Worm (Caenorhabditis elegans) whole organism, young adult: ENCODE measurements around the gene rbm-25.

Experiments
- B0019.2 ChIP-seq: fragments of 200-800 bp; sonication (Bioruptor generic); conservative IDR thresholded peaks from 2 replicates; pipeline ENCODE4 v1.3.6; 2022; ENCODE audit warnings: missing genetic modification reagents, missing genetic modification characterization, missing compliant biosample characterization
- B0336.3 ChIP-seq: fragments of 200-800 bp; sonication (Bioruptor generic); IDR thresholded peaks from 2 replicates; pipeline ENCODE4 v1.3.6; 2022; ENCODE audit warnings: missing genetic modification characterization, missing compliant biosample characterization
- D2030.7 ChIP-seq: fragments of 200-800 bp; sonication (Bioruptor generic); IDR thresholded peaks from 2 replicates; pipeline ENCODE4 v1.3.6; 2022; ENCODE audit warnings: missing genetic modification reagents, missing genetic modification characterization, missing compliant biosample characterization
- F10E7.11 ChIP-seq: sonication (generic microtip); optimal IDR thresholded peaks from 2 replicates; lab custom pipeline; 2017; ENCODE audit warnings: mild to moderate bottlenecking, missing genetic modification characterization, moderate library complexity, missing compliant biosample characterization
- F22D6.2 ChIP-seq: sonication (generic microtip); optimal IDR thresholded peaks from 2 replicates; lab custom pipeline; 2016; ENCODE audit warnings: mild to moderate bottlenecking, missing genetic modification characterization, missing compliant biosample characterization
- F33H1.4 ChIP-seq: fragments of 200-800 bp; sonication (Bioruptor generic); IDR thresholded peaks from 2 replicates; pipeline ENCODE4 v1.3.6; 2022; ENCODE audit warnings: missing genetic modification reagents, missing genetic modification characterization, missing compliant biosample characterization
- F37B4.10 ChIP-seq: fragments of 200-800 bp; sonication (Bioruptor generic); IDR thresholded peaks from 2 replicates; pipeline ENCODE4 v1.3.6; 2022; ENCODE audit warnings: missing genetic modification characterization, missing compliant biosample characterization
- F49E8.2 ChIP-seq: sonication (generic microtip); optimal IDR thresholded peaks from 3 replicates; lab custom pipeline; 2017; ENCODE audit warnings: missing genetic modification characterization, mild to moderate bottlenecking, missing compliant biosample characterization, antibody characterized with exemption, moderate library complexity; ENCODE audit not compliant: insufficient read depth
- F52B5.7 ChIP-seq: sonication (generic microtip); optimal IDR thresholded peaks from 2 replicates; lab custom pipeline; 2016; ENCODE audit warnings: mild to moderate bottlenecking, missing genetic modification characterization, missing compliant biosample characterization
- F57A8.1 ChIP-seq: fragments of 200-800 bp; sonication (Bioruptor generic); optimal IDR thresholded peaks from 2 replicates; lab custom pipeline; 2018; ENCODE audit warnings: mild to moderate bottlenecking, missing genetic modification characterization, moderate library complexity, missing compliant biosample characterization
- F57C9.4 ChIP-seq: sonication (generic microtip); optimal IDR thresholded peaks from 2 replicates; lab custom pipeline; 2017; ENCODE audit warnings: mild to moderate bottlenecking, missing genetic modification characterization, missing compliant biosample characterization
- Y67H2A.10 ChIP-seq: fragments of 200-800 bp; sonication (Bioruptor generic); conservative IDR thresholded peaks from 2 replicates; pipeline ENCODE4 v1.3.6; 2022; ENCODE audit warnings: missing genetic modification reagents, missing genetic modification characterization, missing compliant biosample characterization
- attf-3 ChIP-seq: fragments of 200-800 bp; sonication (Bioruptor generic); conservative IDR thresholded peaks from 2 replicates; pipeline ENCODE4 v1.3.6; 2022; ENCODE audit warnings: missing genetic modification reagents, missing genetic modification characterization, missing compliant biosample characterization
- attf-5 ChIP-seq: fragments of 200-800 bp; sonication (Bioruptor generic); optimal IDR thresholded peaks from 2 replicates; lab custom pipeline; 2018; ENCODE audit warnings: mild to moderate bottlenecking, missing genetic modification characterization, missing compliant biosample characterization
- cebp-2 ChIP-seq: fragments of 200-800 bp; sonication (Bioruptor generic); IDR thresholded peaks from 2 replicates; pipeline ENCODE4 v1.3.6; 2022; ENCODE audit warnings: missing genetic modification characterization, missing compliant biosample characterization
- ceh-27 ChIP-seq: fragments of 200-800 bp; sonication (Bioruptor generic); optimal IDR thresholded peaks from 2 replicates; lab custom pipeline; 2018; ENCODE audit warnings: mild to moderate bottlenecking, missing genetic modification characterization, moderate library complexity, missing compliant biosample characterization
- ceh-91 ChIP-seq: fragments of 200-800 bp; sonication (Bioruptor generic); IDR thresholded peaks from 2 replicates; pipeline ENCODE4 v1.3.6; 2022; ENCODE audit warnings: missing genetic modification reagents, missing genetic modification characterization, missing compliant biosample characterization
- dox-1 ChIP-seq: fragments of 200-800 bp; sonication (Bioruptor generic); IDR thresholded peaks from 2 replicates; pipeline ENCODE4 v1.3.6; 2022; ENCODE audit warnings: missing genetic modification reagents, missing genetic modification characterization, missing compliant biosample characterization
- fkh-3 ChIP-seq: sonication (generic microtip); optimal IDR thresholded peaks from 2 replicates; lab custom pipeline; 2016; ENCODE audit warnings: mild to moderate bottlenecking, missing genetic modification characterization, missing compliant biosample characterization
- hsf-1 ChIP-seq: fragments of 200-800 bp; sonication (Bioruptor generic); IDR thresholded peaks from 2 replicates; pipeline ENCODE4 v1.3.6; 2022; ENCODE audit warnings: missing genetic modification reagents, missing genetic modification characterization, missing compliant biosample characterization
- let-526 ChIP-seq: fragments of 200-800 bp; sonication (Bioruptor generic); IDR thresholded peaks from 2 replicates; pipeline ENCODE4 v1.3.6; 2022; ENCODE audit warnings: missing genetic modification reagents, missing genetic modification characterization, missing compliant biosample characterization
- lin-35 ChIP-seq, 3 experiments: fragments of 150-350 bp in 2 of 3; sonication (generic microtip) in 1 of 3; optimal IDR thresholded peaks; 2 replicates each; lab custom pipeline; 2014 to 2018; ENCODE audit warnings: missing biosample characterization in 3 of 3, missing genetic modification characterization in 3 of 3, missing genetic modification reagents in 3 of 3
- lin-40 ChIP-seq: sonication (generic microtip); optimal IDR thresholded peaks from 2 replicates; lab custom pipeline; 2016; ENCODE audit warnings: missing genetic modification characterization, mild to moderate bottlenecking, missing compliant biosample characterization, missing genotype, missing genetic modification reagents
- lsy-27 ChIP-seq: sonication (generic microtip); optimal IDR thresholded peaks from 2 replicates; lab custom pipeline; 2017; ENCODE audit warnings: missing genetic modification characterization, mild to moderate bottlenecking, missing compliant biosample characterization, antibody characterized with exemption, missing genotype, borderline replicate concordance; ENCODE audit not compliant: insufficient read depth
- madf-10 ChIP-seq: sonication (generic microtip); optimal IDR thresholded peaks from 2 replicates; lab custom pipeline; 2016; ENCODE audit warnings: mild to moderate bottlenecking, missing genetic modification characterization, missing compliant biosample characterization
- madf-3 ChIP-seq: fragments of 200-800 bp; sonication (Bioruptor generic); IDR thresholded peaks from 2 replicates; pipeline ENCODE4 v1.3.6; 2022; ENCODE audit warnings: missing genetic modification reagents, missing genetic modification characterization, missing compliant biosample characterization
- mcd-1 ChIP-seq: fragments of 200-800 bp; sonication (Bioruptor generic); IDR thresholded peaks from 2 replicates; pipeline ENCODE4 v1.3.6; 2022; ENCODE audit warnings: missing genetic modification reagents, missing genetic modification characterization, missing compliant biosample characterization
- nfya-1 ChIP-seq: sonication (generic microtip); optimal IDR thresholded peaks from 2 replicates; lab custom pipeline; 2017; ENCODE audit warnings: antibody characterized with exemption, missing compliant biosample characterization, missing genetic modification characterization, borderline replicate concordance; ENCODE audit not compliant: insufficient read depth
- nfya-2 ChIP-seq: fragments of 200-800 bp; sonication (Bioruptor generic); IDR thresholded peaks from 2 replicates; pipeline ENCODE4 v1.3.6; 2022; ENCODE audit warnings: missing genetic modification reagents, missing genetic modification characterization, missing compliant biosample characterization
- nfyb-1 ChIP-seq: fragments of 200-800 bp; sonication (Bioruptor generic); IDR thresholded peaks from 2 replicates; pipeline ENCODE4 v1.3.6; 2022; ENCODE audit warnings: missing genetic modification reagents, missing genetic modification characterization, missing compliant biosample characterization
- nhr-120 ChIP-seq: fragments of 200-800 bp; sonication (Bioruptor generic); IDR thresholded peaks from 2 replicates; pipeline ENCODE4 v1.3.6; 2022; ENCODE audit warnings: missing genetic modification characterization, missing compliant biosample characterization
- pha-4 ChIP-seq: fragments of 150-350 bp; sonication (generic microtip); optimal IDR thresholded peaks from 2 replicates; lab custom pipeline; 2014; ENCODE audit warnings: missing biosample characterization, missing genetic modification reagents, missing genetic modification characterization
- rcor-1 ChIP-seq: fragments of 200-800 bp; sonication (Bioruptor generic); IDR thresholded peaks from 2 replicates; pipeline ENCODE4 v1.3.6; 2022; ENCODE audit warnings: missing genetic modification reagents, missing genetic modification characterization, missing compliant biosample characterization
- snpc-1.1 ChIP-seq: sonication (generic microtip); optimal IDR thresholded peaks from 2 replicates; lab custom pipeline; 2017; ENCODE audit warnings: missing genetic modification characterization, mild to moderate bottlenecking, missing compliant biosample characterization, antibody characterized with exemption, moderate library complexity, missing genotype, missing genetic modification reagents; ENCODE audit not compliant: insufficient read depth
- snpc-1.3 ChIP-seq: sonication (generic microtip); optimal IDR thresholded peaks from 2 replicates; lab custom pipeline; 2017; ENCODE audit warnings: missing genetic modification characterization, mild to moderate bottlenecking, missing compliant biosample characterization, antibody characterized with exemption, moderate library complexity, missing genotype, missing genetic modification reagents; ENCODE audit not compliant: insufficient read depth
- snpc-4 ChIP-seq, 5 experiments: fragments of 150-350 bp in 1 of 5; sonication (generic microtip) in 4 of 5; optimal IDR thresholded peaks; 2 replicates each; lab custom pipeline; 2014 to 2018; ENCODE audit warnings: missing genetic modification characterization in 5 of 5, missing biosample characterization in 3 of 5, antibody characterized with exemption in 2 of 5, mild to moderate bottlenecking in 2 of 5, missing compliant biosample characterization in 2 of 5, missing genotype in 2 of 5, moderate library complexity in 2 of 5, missing genetic modification reagents in 1 of 5
- tbp1 ChIP-seq: fragments of 200-800 bp; sonication (Bioruptor generic); optimal IDR thresholded peaks from 2 replicates; lab custom pipeline; 2018; ENCODE audit warnings: mild to moderate bottlenecking, missing genetic modification characterization, missing compliant biosample characterization
- tlf-1 ChIP-seq: fragments of 200-800 bp; sonication (Bioruptor generic); optimal IDR thresholded peaks from 2 replicates; lab custom pipeline; 2018; ENCODE audit warnings: mild to moderate bottlenecking, missing genetic modification characterization, missing compliant biosample characterization
- xnd-1 ChIP-seq: sonication (generic microtip); optimal IDR thresholded peaks from 2 replicates; lab custom pipeline; 2016; ENCODE audit warnings: missing genotype, missing genetic modification reagents, missing genetic modification characterization, missing compliant biosample characterization
- zfh-2 ChIP-seq: fragments of 200-800 bp; sonication (Bioruptor generic); conservative IDR thresholded peaks from 2 replicates; pipeline ENCODE4 v1.3.6; 2022; ENCODE audit warnings: missing genetic modification reagents, missing genetic modification characterization, missing compliant biosample characterization
- zim-3 ChIP-seq: sonication (generic microtip); optimal IDR thresholded peaks from 2 replicates; lab custom pipeline; 2017; ENCODE audit warnings: mild to moderate bottlenecking, missing genetic modification characterization, moderate library complexity, missing compliant biosample characterization
- ztf-18 ChIP-seq: sonication (generic microtip); optimal IDR thresholded peaks from 2 replicates; lab custom pipeline; 2016; ENCODE audit warnings: missing genotype, mild to moderate bottlenecking, missing genetic modification characterization, missing compliant biosample characterization
- ztf-22 ChIP-seq: fragments of 200-800 bp; sonication (Bioruptor generic); optimal IDR thresholded peaks from 2 replicates; lab custom pipeline; 2018; ENCODE audit warnings: mild to moderate bottlenecking, missing genetic modification characterization, moderate library complexity, missing compliant biosample characterization
- ztf-25 ChIP-seq: fragments of 200-800 bp; sonication (Bioruptor generic); IDR thresholded peaks from 2 replicates; pipeline ENCODE4 v1.3.6; 2022; ENCODE audit warnings: missing genetic modification reagents, missing genetic modification characterization, missing compliant biosample characterization

The rbm-25 gene

DNA sequence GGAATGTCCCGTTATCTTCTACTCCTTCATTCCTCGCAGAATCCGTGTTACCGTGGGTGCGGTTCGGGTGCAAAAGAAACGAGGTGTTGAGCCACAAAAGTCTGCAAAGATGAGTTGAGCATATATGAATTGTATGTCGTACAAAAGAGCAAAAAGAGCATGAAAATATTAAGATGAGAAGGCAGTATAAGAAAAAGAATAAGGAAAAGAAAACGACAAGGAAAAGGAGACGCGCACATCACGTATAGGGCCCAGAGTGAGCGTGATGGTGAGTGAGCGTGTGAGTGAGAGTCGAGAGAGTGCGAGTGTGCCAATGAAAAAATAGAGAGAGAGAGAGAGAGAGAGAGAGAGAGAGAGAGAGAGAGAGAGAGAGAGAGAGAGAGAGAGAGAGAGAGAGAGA, 35.1 kb upstream of the rbm-25 start, which contains the start of gene egl-10:
TSS of gene egl-10 (minus strand) at position 101 of the 400 bp plus-strand sequence.
- TF ChIP-seq zfh-2 (GFP tag; lab: Robert Waterston, UW) (0 out of 2 replicates have a peak, but pooled peaks have one; percentile 21), Y67H2A.10 (no peak), cebp-2 (GFP tag; lab: Robert Waterston, UW) (no peak)

DNA sequence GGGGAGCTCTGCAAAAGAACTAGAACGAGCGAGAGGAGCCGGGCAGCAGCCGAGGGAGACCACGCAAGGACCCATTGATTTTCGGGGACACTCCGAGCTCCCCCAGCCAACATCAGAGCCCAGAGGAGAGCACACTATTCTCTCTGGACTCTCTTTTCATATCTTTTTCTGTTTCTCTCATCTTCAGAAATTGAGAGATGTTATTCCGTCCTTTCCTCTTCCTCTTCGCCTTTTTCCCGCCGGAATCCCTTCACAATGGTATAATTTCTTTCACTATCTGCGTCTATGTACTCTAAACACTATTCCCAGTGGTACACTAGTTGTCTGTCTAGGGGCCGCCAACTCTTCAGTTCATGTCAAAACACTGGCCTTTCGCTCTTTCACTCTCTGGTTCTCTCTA, 32.6 kb upstream of the rbm-25 start:
- TF ChIP-seq F37B4.10 (GFP tag; lab: Robert Waterston, UW) (no peak), xnd-1 (tag; lab: Kevin White, UChicago) (no peak), tlf-1 (GFP tag; lab: Kevin White, UChicago) (no peak), zfh-2 (GFP tag; lab: Robert Waterston, UW) (peak; percentile 98), attf-3 (peak; percentile 43), B0019.2 (GFP tag; lab: Robert Waterston, UW) (no peak), F52B5.7 (tag; lab: Kevin White, UChicago) (peak; percentile 31), let-526 (GFP tag; lab: Robert Waterston, UW) (no peak), nfya-1 (tag; lab: Kevin White, UChicago) (no peak), F33H1.4 (GFP tag; lab: Robert Waterston, UW) (0 out of 2 replicates have a peak, but pooled peaks have one; percentile 19), lsy-27 (tag; lab: Kevin White, UChicago) (no peak), mcd-1 (GFP tag; lab: Robert Waterston, UW) (peak; percentile 57), hsf-1 (GFP tag; lab: Robert Waterston, UW) (no peak), snpc-1.3 (tag; lab: Kevin White, UChicago) (no peak), B0336.3 (0 out of 2 replicates have a peak, but pooled peaks have one; percentile 28), nfya-2 (GFP tag; lab: Robert Waterston, UW) (no peak), madf-10 (tag; lab: Kevin White, UChicago) (peak; percentile 20), F49E8.2 (tag; lab: Kevin White, UChicago) (no peak), ztf-22 (GFP tag; lab: Kevin White, UChicago) (peak; percentile 0), ceh-91 (GFP tag; lab: Robert Waterston, UW) (no peak), rcor-1 (GFP tag; lab: Robert Waterston, UW) (0 out of 2 replicates have a peak, but pooled peaks have one; percentile 32), nfyb-1 (peak; percentile 60; the same call in 1 of the 2 replicates), madf-3 (GFP tag; lab: Robert Waterston, UW) (no peak), zim-3 (tag; lab: Kevin White, UChicago) (no peak), tbp1 (GFP tag; lab: Kevin White, UChicago) (peak; percentile 1), attf-5 (GFP tag; lab: Kevin White, UChicago) (peak; percentile 62), snpc-1.1 (no peak), F57C9.4 (tag; lab: Kevin White, UChicago) (no peak), snpc-4 (GFP tag; optimal IDR thresholded peaks at IDR 0.05; lab: Kevin White, UChicago) (no peak), snpc-4 (tag; optimal IDR thresholded peaks at IDR 0.05; lab: Kevin White, UChicago) (peak in 2 of 4 experiments; percentile 39 to 45), ztf-25 (GFP tag; lab: Robert Waterston, UW) (no peak), F57A8.1 (GFP tag; lab: Kevin White, UChicago) (no peak), nhr-120 (GFP tag; lab: Robert Waterston, UW) (no peak), cebp-2 (GFP tag; lab: Robert Waterston, UW) (no peak), ceh-27 (GFP tag; lab: Kevin White, UChicago) (peak; percentile 76), lin-35 (GFP tag; optimal IDR thresholded peaks at IDR 0.05; lab: Kevin White, UChicago) (peak in 2 of 3 experiments; percentile 13 to 62), lin-40 (tag; lab: Kevin White, UChicago) (peak; percentile 58), dox-1 (peak; percentile 72), fkh-3 (no peak), F10E7.11 (tag; lab: Kevin White, UChicago) (peak; percentile 15), D2030.7 (GFP tag; lab: Robert Waterston, UW) (no peak), pha-4 (tag; lab: Kevin White, UChicago) (no peak), F22D6.2 (tag; lab: Kevin White, UChicago) (no peak), ztf-18 (no peak)
